Worm (Caenorhabditis elegans): Measurements from ENCODE around the gene F02C12.1.

- no peak for TF ChIP-seq mab-5 (tag; optimal IDR thresholded peaks at IDR 0.05)
- no peak for TF ChIP-seq nhr-237 (tag; optimal IDR thresholded peaks at IDR 0.05)
- no peak for TF ChIP-seq nhr-6 (tag; optimal IDR thresholded peaks at IDR 0.05)
- no peak for TF ChIP-seq nhr-77 (tag; optimal IDR thresholded peaks at IDR 0.05)
- no peak for TF ChIP-seq sem-4 (tag; optimal IDR thresholded peaks at IDR 0.05)
- no peak for TF ChIP-seq skn-1 (tag; optimal IDR thresholded peaks at IDR 0.05)
- TF ChIP-seq ztf-11 (tag; optimal IDR thresholded peaks at IDR 0.05): no peak
Measured at ce11 chrX:13368283-13368682, 33.6 kb upstream of the F02C12.1 start.
